Worm (Caenorhabditis elegans) whole organism, L3 larva: ENCODE results near the gene clec-35.

Experiments used
- R02D3.7 ChIP-seq: fragments of 150-350 bp; optimal IDR thresholded peaks from 2 replicates; lab custom pipeline; 2014; ENCODE audit warnings: missing biosample characterization, missing genetic modification characterization
- ZK546.5 ChIP-seq: sonication (generic microtip); optimal IDR thresholded peaks from 2 replicates; lab custom pipeline; 2017; ENCODE audit warnings: missing biosample characterization, missing genetic modification characterization
- ceh-16 ChIP-seq: sonication (generic microtip); optimal IDR thresholded peaks from 2 replicates; lab custom pipeline; 2017; ENCODE audit warnings: missing biosample characterization, missing genetic modification characterization
- ceh-28 ChIP-seq: fragments of 150-350 bp; optimal IDR thresholded peaks from 2 replicates; lab custom pipeline; 2014; ENCODE audit warnings: missing biosample characterization, missing genetic modification reagents, missing genetic modification characterization
- ceh-9 ChIP-seq: sonication (generic microtip); optimal IDR thresholded peaks from 2 replicates; lab custom pipeline; 2018; ENCODE audit warnings: missing biosample characterization, missing genetic modification characterization
- daf-12 ChIP-seq: fragments of 150-350 bp; optimal IDR thresholded peaks from 2 replicates; lab custom pipeline; 2014; ENCODE audit warnings: missing biosample characterization, missing genetic modification reagents, missing genetic modification characterization
- egl-27 ChIP-seq: sonication (generic microtip); optimal IDR thresholded peaks from 4 replicates; lab custom pipeline; 2017; ENCODE audit warnings: missing biosample characterization, missing genetic modification reagents, missing genetic modification characterization
- egl-5 ChIP-seq: fragments of 150-350 bp; optimal IDR thresholded peaks from 2 replicates; lab custom pipeline; 2017; ENCODE audit warnings: missing biosample characterization, missing genetic modification reagents, missing genetic modification characterization, inconsistent platforms
- elt-1 ChIP-seq: fragments of 150-350 bp; optimal IDR thresholded peaks from 2 replicates; lab custom pipeline; 2014; ENCODE audit warnings: missing biosample characterization, missing genetic modification characterization
- elt-2 ChIP-seq: sonication (generic microtip); optimal IDR thresholded peaks from 2 replicates; lab custom pipeline; 2016; ENCODE audit warnings: missing genetic modification reagents, mild to moderate bottlenecking, missing genetic modification characterization, missing compliant biosample characterization
- eor-1 ChIP-seq, 2 experiments: fragments of 150-350 bp; optimal IDR thresholded peaks; 2 replicates each; lab custom pipeline; 2014 to 2018; ENCODE audit warnings: missing biosample characterization in 2 of 2, missing genetic modification characterization in 2 of 2
- hmg-11 ChIP-seq: sonication (generic microtip); optimal IDR thresholded peaks from 2 replicates; lab custom pipeline; 2016; ENCODE audit warnings: missing genetic modification characterization, missing compliant biosample characterization
- jun-1 ChIP-seq: fragments of 150-350 bp; optimal IDR thresholded peaks from 2 replicates; lab custom pipeline; 2014; ENCODE audit warnings: missing biosample characterization, missing genetic modification reagents, missing genetic modification characterization
- lin-15B ChIP-seq: fragments of 150-350 bp; optimal IDR thresholded peaks from 2 replicates; lab custom pipeline; 2014; ENCODE audit warnings: missing biosample characterization, missing genetic modification characterization
- lin-39 ChIP-seq: fragments of 150-350 bp; optimal IDR thresholded peaks from 2 replicates; lab custom pipeline; 2018; ENCODE audit warnings: missing biosample characterization, missing genetic modification reagents, missing genetic modification characterization
- lsy-12 ChIP-seq: sonication (generic microtip); optimal IDR thresholded peaks from 2 replicates; lab custom pipeline; 2016; ENCODE audit warnings: mild to moderate bottlenecking, missing genetic modification characterization, missing compliant biosample characterization
- mml-1 ChIP-seq: fragments of 150-350 bp; sonication (generic microtip); optimal IDR thresholded peaks from 3 replicates; lab custom pipeline; 2014; ENCODE audit warnings: missing biosample characterization, missing genetic modification characterization
- nfya-1 ChIP-seq: sonication (generic microtip); optimal IDR thresholded peaks from 2 replicates; lab custom pipeline; 2017; ENCODE audit warnings: missing genetic modification characterization, mild to moderate bottlenecking, missing compliant biosample characterization, antibody characterized with exemption, moderate library complexity; ENCODE audit not compliant: insufficient read depth
- nhr-23 ChIP-seq: fragments of 150-350 bp; optimal IDR thresholded peaks from 2 replicates; lab custom pipeline; 2014; ENCODE audit warnings: missing biosample characterization, missing genetic modification reagents, missing genetic modification characterization
- nhr-25 ChIP-seq: sonication (generic microtip); optimal IDR thresholded peaks from 2 replicates; lab custom pipeline; 2017; ENCODE audit warnings: missing biosample characterization, missing genetic modification characterization
- nhr-28 ChIP-seq: fragments of 150-350 bp; optimal IDR thresholded peaks from 2 replicates; lab custom pipeline; 2014; ENCODE audit warnings: missing biosample characterization, missing genetic modification characterization
- nhr-43 ChIP-seq: sonication (generic microtip); optimal IDR thresholded peaks from 2 replicates; lab custom pipeline; 2016; ENCODE audit warnings: mild to moderate bottlenecking, missing genetic modification characterization, missing compliant biosample characterization; ENCODE audit not compliant: poor library complexity, severe bottlenecking
- nhr-77 ChIP-seq: fragments of 150-350 bp; optimal IDR thresholded peaks from 2 replicates; lab custom pipeline; 2014; ENCODE audit warnings: missing biosample characterization, missing genetic modification characterization
- pha-4 ChIP-seq: fragments of 150-350 bp; optimal IDR thresholded peaks from 2 replicates; lab custom pipeline; 2014; ENCODE audit warnings: missing biosample characterization, missing genetic modification reagents, missing genetic modification characterization
- sea-2 ChIP-seq: fragments of 150-350 bp; sonication (generic microtip); optimal IDR thresholded peaks from 4 replicates; lab custom pipeline; 2014; ENCODE audit warnings: missing biosample characterization, missing genetic modification reagents, missing genetic modification characterization
- tbx-2 ChIP-seq: sonication (generic microtip); optimal IDR thresholded peaks from 2 replicates; lab custom pipeline; 2016; ENCODE audit warnings: mild to moderate bottlenecking, missing genetic modification characterization, missing compliant biosample characterization
- unc-39 ChIP-seq: sonication (generic microtip); optimal IDR thresholded peaks from 4 replicates; lab custom pipeline; 2017; ENCODE audit warnings: missing biosample characterization, missing genetic modification characterization
- unc-62 ChIP-seq: fragments of 150-350 bp; sonication (generic microtip); optimal IDR thresholded peaks from 4 replicates; lab custom pipeline; 2014; ENCODE audit warnings: missing biosample characterization, missing genetic modification reagents, missing genetic modification characterization
- zag-1 ChIP-seq: fragments of 150-350 bp; optimal IDR thresholded peaks from 2 replicates; lab custom pipeline; 2014; ENCODE audit warnings: missing biosample characterization, missing genetic modification characterization
- ztf-11 ChIP-seq: fragments of 150-350 bp; optimal IDR thresholded peaks from 2 replicates; lab custom pipeline; 2014; ENCODE audit warnings: missing biosample characterization, missing genetic modification characterization
- ztf-4 ChIP-seq: fragments of 150-350 bp; optimal IDR thresholded peaks from 2 replicates; lab custom pipeline; 2014; ENCODE audit warnings: missing biosample characterization, missing genetic modification characterization

clec-35 gene

DNA sequence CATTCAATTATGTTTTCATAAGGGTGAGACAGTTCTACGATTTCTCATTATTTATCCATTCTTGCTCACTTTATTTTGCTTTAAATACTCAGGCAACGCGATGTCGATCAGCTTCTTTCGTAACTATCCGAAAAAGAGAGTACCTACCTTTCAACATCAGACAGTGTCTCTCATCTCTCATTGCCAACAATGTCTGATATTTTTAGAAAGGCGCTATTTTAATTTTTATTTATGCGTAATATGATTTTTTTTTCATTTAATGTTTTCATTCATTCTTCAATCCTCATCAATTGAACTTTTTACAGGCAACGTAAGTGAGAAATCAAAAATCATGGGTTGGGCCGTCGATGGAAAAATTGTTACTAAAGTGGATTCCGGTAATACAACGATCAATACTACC, 30.9 kb upstream of the clec-35 start, which contains the start of gene F09C6.13:
Gene F09C6.13 (plus strand): TSS at position 301 of the 400 bp plus-strand sequence.
- TF ChIP-seq unc-39 (tag; lab: Kevin White, UChicago) (no peak), egl-5 (tag; lab: Kevin White, UChicago) (no peak), lin-15B (tag; lab: Kevin White, UChicago) (no peak), nhr-25 (no peak), tbx-2 (tag; lab: Kevin White, UChicago) (no peak), eor-1 (tag; optimal IDR thresholded peaks at IDR 0.05; lab: Kevin White, UChicago) (no peak)

DNA sequence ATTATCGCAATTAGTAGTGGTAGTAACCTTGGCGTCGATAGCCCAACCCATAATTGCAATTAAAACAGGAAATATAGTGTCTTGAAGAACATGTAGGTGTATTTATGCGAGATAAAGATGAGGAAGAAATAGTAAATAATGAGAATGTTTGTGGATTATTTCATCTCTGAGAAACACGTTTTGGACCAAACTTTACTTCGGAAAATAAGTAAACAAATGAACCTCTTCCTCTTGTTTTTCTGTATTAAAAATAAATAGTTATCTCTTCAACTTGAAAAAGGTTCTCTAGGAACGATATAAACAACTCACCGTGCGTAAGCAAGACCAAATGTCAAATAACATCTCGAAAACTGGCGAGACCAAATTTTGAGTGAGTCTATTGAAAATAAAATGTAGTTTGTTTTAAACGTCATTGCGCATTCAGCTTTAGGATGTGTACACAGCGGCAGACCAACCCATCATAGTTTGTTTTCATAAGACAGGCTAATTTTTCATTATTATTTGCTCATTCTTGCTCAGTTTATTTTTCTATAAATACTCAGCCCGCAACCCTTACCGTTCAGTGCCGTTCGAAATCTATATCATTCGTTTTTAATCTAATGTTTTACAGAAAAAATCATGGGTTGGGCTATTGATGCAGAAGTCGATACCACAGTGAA, 28.5 kb upstream of the clec-35 start, which contains the start of the genes F09C6.11 and F09C6.12:
Gene F09C6.11 (minus strand): TSS at position 51 of the 659 bp plus-strand sequence.
Gene F09C6.12 (plus strand): TSS at position 609 of the 659 bp plus-strand sequence.
- TF ChIP-seq nhr-23 (tag; lab: Kevin White, UChicago): no peak
- no peak for TF ChIP-seq ceh-9
- TF ChIP-seq hmg-11 (tag; lab: Kevin White, UChicago): no peak
- no peak for TF ChIP-seq elt-2 (tag; lab: Kevin White, UChicago)
- TF ChIP-seq daf-12 (tag; lab: Kevin White, UChicago): no peak
- no peak for TF ChIP-seq nhr-25
- TF ChIP-seq unc-39 (tag; lab: Kevin White, UChicago): no peak
- peak; percentile 95 for TF ChIP-seq pha-4 (tag; lab: Kevin White, UChicago)

DNA sequence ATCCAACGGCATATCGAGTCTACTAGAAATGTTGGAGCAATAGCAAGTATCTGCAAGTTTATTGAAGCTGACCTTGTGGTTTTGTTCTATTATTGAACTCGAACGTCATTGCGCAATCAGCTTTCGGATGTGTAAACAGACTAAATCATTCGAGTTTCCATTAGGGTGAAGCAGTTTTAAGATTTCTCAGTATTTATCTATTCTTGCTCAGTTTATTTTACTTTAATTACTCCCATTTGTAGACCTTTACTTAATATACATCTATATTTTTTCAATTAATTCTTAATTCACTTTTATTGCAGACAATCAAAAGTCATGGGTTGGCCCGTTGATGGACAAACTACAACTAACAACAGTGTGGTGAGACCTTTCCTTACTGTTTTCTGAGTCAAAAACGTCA, 26.8 kb upstream of the clec-35 start, which contains the start of gene F09C6.14:
Gene F09C6.14 (plus strand): TSS at position 301 of the 400 bp plus-strand sequence.
- no peak for TF ChIP-seq ZK546.5
- TF ChIP-seq ceh-16 (tag; lab: Kevin White, UChicago): no peak
- TF ChIP-seq ceh-28 (tag; lab: Kevin White, UChicago): no peak
- no peak for TF ChIP-seq elt-2 (tag; lab: Kevin White, UChicago)
- TF ChIP-seq pha-4 (tag; lab: Kevin White, UChicago): no peak
- TF ChIP-seq zag-1 (tag; lab: Kevin White, UChicago): no peak
- TF ChIP-seq nhr-43: no peak
- no peak for TF ChIP-seq R02D3.7 (tag; lab: Kevin White, UChicago)
- TF ChIP-seq ztf-11 (tag; lab: Kevin White, UChicago): no peak
- no peak for TF ChIP-seq lin-15B (tag; lab: Kevin White, UChicago)
- TF ChIP-seq sea-2: no peak
- TF ChIP-seq elt-1: no peak
- TF ChIP-seq jun-1 (tag; lab: Kevin White, UChicago): no peak
- no peak for TF ChIP-seq unc-62 (GFP tag; lab: Kevin White, UChicago)
- TF ChIP-seq mml-1 (tag; lab: Kevin White, UChicago): no peak
- no peak for TF ChIP-seq ztf-4
- TF ChIP-seq, all 47 proteins: peak for 0

DNA sequence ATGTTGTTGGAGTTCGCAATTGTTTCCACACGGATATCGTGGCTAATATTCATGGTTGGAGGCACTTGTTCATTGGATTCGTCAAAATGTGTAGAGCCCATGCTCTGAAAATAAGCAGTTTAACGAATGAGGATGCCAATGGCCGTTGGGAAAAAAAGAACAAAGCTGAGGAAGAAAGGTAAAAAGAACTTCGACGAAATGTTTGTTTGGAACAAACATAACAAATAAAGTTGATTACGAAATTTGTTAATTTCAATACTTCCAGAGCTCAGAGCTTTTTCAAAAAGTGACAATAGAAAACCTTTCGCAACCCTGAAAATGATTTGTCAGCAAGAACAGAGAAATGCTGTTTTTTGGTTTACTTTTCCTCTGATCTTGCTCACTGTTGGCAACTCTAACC, 26.2 kb upstream of the clec-35 start, which contains the start of gene F09C6.3:
Gene F09C6.3 (minus strand): TSS at position 101 of the 400 bp plus-strand sequence.
- TF ChIP-seq nhr-77 (tag; lab: Kevin White, UChicago) (no peak), ceh-16 (tag; lab: Kevin White, UChicago) (no peak), elt-2 (tag; lab: Kevin White, UChicago) (no peak), lsy-12 (no peak), egl-5 (tag; lab: Kevin White, UChicago) (no peak), mml-1 (tag; lab: Kevin White, UChicago) (no peak), egl-27 (tag; lab: Kevin White, UChicago) (no peak), lin-15B (tag; lab: Kevin White, UChicago) (no peak), ceh-28 (tag; lab: Kevin White, UChicago) (no peak), lin-39 (tag; lab: Kevin White, UChicago) (no peak), ZK546.5 (no peak)

DNA sequence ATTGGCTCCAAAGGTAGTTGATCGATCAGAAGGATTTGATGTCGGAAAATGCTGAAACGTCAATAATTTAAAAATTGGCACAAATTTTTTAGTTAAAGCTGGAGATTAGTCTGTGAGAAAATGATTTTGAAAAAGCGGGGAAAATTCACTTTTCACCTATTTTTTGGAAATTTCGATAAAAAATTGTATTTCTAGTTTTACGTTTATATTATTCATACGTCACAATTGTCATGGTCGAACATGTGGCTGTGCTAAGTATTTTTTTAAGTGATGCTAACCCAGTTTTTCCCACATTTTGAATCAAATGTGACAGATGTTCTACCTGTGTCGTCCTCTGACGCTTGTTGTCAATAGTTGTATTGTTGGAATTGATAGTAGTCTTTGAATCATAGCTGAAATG, 25.7 kb upstream of the clec-35 start:
- no peak for TF ChIP-seq nhr-28
- TF ChIP-seq elt-1: no peak
- no peak for TF ChIP-seq nfya-1 (tag; lab: Kevin White, UChicago)
- TF ChIP-seq ztf-11 (tag; lab: Kevin White, UChicago): no peak
- no peak for TF ChIP-seq ZK546.5
- no peak for TF ChIP-seq sea-2
- no peak for TF ChIP-seq elt-2 (tag; lab: Kevin White, UChicago)
- TF ChIP-seq ceh-28 (tag; lab: Kevin White, UChicago): no peak
- TF ChIP-seq, all 47 proteins: peak for 0
